Worm (Caenorhabditis elegans) whole organism, dauer: ENCODE measurements around the gene F09C6.11.

Experiments
- unc-62 ChIP-seq: sonication (generic microtip); optimal IDR thresholded peaks from 2 replicates; lab custom pipeline; 2017; ENCODE audit warnings: missing biosample characterization, missing genetic modification reagents, missing genetic modification characterization

F09C6.11 gene

DNA sequence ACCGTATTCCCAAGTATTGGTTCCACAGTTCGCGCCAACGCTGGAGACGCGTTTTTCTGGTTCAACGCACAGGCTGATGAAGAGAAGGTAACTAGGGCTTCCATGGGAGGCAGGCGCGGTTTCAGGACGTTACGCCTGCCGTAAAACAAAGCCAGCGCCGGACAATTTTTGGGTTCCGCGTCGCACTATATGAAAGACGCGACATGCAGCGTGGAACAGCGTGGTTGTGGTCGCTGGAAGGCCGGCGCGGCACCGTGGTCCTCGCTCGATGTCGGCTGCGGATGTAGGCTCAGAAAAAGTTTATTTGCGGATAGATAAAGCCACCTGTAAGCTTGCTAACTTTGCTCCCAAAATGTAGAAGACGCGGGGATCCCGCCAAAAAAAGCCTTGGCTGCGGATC is 43.7 kb downstream of the F09C6.11 start:
- TF ChIP-seq unc-62 (GFP tag; lab: Kevin White, UChicago), result no peak

ce11 chrV:16836100-16836499 is 46.0 kb downstream of the F09C6.11 start:
- no peak for TF ChIP-seq unc-62 (GFP tag; lab: Kevin White, UChicago)

DNA sequence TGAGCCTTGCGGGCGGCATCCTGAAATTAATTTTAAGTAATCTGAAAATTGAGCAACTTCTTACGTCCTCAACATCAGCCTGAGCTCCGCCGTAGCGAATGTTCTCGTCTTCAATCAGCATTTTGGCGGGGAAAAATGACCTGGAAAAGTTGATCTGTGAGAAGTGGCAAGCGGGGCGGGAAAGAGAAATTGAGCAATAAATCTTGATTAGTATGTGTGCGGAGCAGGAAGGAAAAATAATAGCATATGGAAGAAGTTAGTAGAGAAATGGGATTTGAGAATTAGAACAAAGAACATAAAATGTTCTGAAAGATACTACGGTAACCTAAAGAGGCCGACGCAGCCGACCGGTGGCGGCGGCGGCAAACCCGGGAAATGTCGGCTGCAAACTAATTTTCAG is 47.1 kb downstream of the F09C6.11 start, which contains the start of gene tni-3:
TSS of gene tni-3 (minus strand) at position 140 of the 400 bp plus-strand sequence.
- no peak for TF ChIP-seq unc-62 (GFP tag; lab: Kevin White, UChicago)

DNA sequence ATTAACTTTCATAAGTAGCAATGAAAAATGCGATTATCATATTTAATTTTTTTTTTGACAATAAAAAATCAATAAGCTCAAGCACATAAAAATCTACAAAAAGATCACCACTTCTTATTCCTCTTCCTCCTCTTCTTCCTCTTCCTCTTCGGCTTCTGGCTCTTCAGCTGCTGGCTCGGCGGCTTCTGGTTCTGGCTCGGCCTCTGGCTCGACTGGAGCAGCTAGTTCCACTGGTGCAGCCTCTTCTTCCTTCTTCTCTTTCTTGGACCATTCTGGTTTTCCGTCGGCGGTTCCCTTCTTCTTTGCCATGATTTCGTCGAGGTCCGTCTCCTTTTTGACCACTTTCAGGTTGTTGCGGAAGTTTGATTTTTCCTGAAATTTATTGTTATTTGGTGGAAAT is 48.4 kb downstream of the F09C6.11 start:
- TF ChIP-seq unc-62 (GFP tag; lab: Kevin White, UChicago), result no peak

DNA sequence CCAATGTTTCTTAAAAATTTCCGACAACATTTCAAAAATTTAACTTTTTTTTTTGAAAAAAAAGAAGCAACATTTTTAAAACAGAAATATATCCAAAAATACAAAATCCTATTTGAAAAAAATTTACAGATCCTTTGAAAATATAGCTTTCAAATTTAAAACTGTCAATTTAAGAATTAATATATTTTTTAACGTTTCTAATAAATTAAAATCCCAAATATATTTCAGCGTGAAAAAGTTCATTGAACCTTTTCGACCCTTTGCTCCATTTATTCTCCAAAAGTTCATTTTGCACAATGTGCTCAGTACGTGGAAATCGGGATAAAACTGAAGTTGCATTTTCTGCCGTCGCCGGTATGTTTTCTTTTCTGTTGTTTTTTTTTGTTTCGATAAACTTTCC is 49.2 kb downstream of the F09C6.11 start, which contains the start of gene phy-3:
TSS of gene phy-3 (plus strand) at position 301 of the 400 bp plus-strand sequence.
- no peak for TF ChIP-seq unc-62 (GFP tag; lab: Kevin White, UChicago)

DNA sequence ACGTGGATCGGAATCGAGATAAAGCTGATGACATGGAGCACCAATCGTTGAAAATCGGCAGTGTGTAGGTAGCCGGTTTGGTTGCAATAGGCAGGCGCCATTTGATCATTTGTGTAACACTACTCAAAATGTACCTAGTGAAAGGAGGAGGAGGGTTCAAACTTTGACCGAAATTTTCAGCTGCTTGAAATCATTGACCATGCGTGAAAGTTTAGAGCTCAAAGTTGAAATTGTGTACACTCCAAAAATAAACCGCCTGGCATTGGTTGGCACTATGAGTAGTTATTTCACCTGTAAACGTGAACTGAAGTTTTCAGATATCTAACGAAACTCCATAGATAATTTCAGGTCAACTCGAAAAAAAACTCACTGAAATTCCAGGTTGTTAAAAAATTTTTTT is 50.2 kb downstream of the F09C6.11 start, which contains the start of gene srh-215:
TSS of gene srh-215 (minus strand) at position 101 of the 400 bp plus-strand sequence.
- no peak for TF ChIP-seq unc-62 (GFP tag; lab: Kevin White, UChicago)
